Worm (Caenorhabditis elegans): ENCODE results near the gene ZC190.5.

- TF ChIP-seq tbx-2 (tag; optimal IDR thresholded peaks at IDR 0.05) (no peak), ceh-14 (tag; optimal IDR thresholded peaks at IDR 0.05) (no peak), sox-4 (tag; optimal IDR thresholded peaks at IDR 0.05) (no peak), elt-2 (tag; optimal IDR thresholded peaks at IDR 0.05) (no peak), hlh-6 (tag; optimal IDR thresholded peaks at IDR 0.05) (no peak), Y22D7AL.16 (tag; optimal IDR thresholded peaks at IDR 0.05) (no peak), pqm-1 (tag; optimal IDR thresholded peaks at IDR 0.05) (no peak), nhr-232 (tag; optimal IDR thresholded peaks at IDR 0.05) (no peak), pha-4 (tag; optimal IDR thresholded peaks at IDR 0.05) (no peak), dve-1 (tag; optimal IDR thresholded peaks at IDR 0.05) (no peak), ama-1 (optimal IDR thresholded peaks at IDR 0.05) (no peak)
Measured at ce11 chrV:8718399-8718798, 45.0 kb upstream of the ZC190.5 start.
